Worm (Caenorhabditis elegans): ENCODE data around the gene mrpl-50.

The mrpl-50 gene

ce11 chrII:8923187-8923586 is 6.5 kb upstream of the mrpl-50 start:
- TF ChIP-seq hlh-11 (tag; optimal IDR thresholded peaks at IDR 0.05) (peak; percentile 16), Y75B8A.6 (GFP tag; IDR thresholded peaks at IDR 0.05) (no peak), fkh-10 (GFP tag; optimal IDR thresholded peaks at IDR 0.05) (no peak), nhr-48 (tag; optimal IDR thresholded peaks at IDR 0.05) (no peak), ceh-44 (GFP tag; IDR thresholded peaks at IDR 0.05) (no peak), spr-1 (tag; optimal IDR thresholded peaks at IDR 0.05) (no peak), mdl-1 (tag; optimal IDR thresholded peaks at IDR 0.05) (no peak), pqm-1 (tag; optimal IDR thresholded peaks at IDR 0.05) (peak; percentile 64), nhr-28 (tag; optimal IDR thresholded peaks at IDR 0.05) (peak; percentile 32), unc-39 (tag; optimal IDR thresholded peaks at IDR 0.05) (no peak), nhr-6 (tag; optimal IDR thresholded peaks at IDR 0.05) (no peak), lin-13 (GFP tag; optimal IDR thresholded peaks at IDR 0.05) (no peak), dmd-9 (GFP tag; IDR thresholded peaks at IDR 0.05) (no peak), daf-16 (GFP tag; optimal IDR thresholded peaks at IDR 0.05) (no peak), daf-16 (tag; optimal IDR thresholded peaks at IDR 0.05) (peak; percentile 76), ama-1 (optimal IDR thresholded peaks at IDR 0.05) (no peak), mxl-3 (GFP tag; optimal IDR thresholded peaks at IDR 0.05) (no peak), dmd-6 (GFP tag; IDR thresholded peaks at IDR 0.05) (peak; percentile 46; the same call in 1 of the 2 replicates), duxl-1 (tag; optimal IDR thresholded peaks at IDR 0.05; ENCODE audit: poor library complexity) (no peak), zip-2 (tag; optimal IDR thresholded peaks at IDR 0.05) (no peak), aly-2 (tag; optimal IDR thresholded peaks at IDR 0.05) (no peak), lin-38 (GFP tag; IDR thresholded peaks at IDR 0.05) (no peak), attf-4 (tag; optimal IDR thresholded peaks at IDR 0.05) (no peak), spr-3 (GFP tag; optimal IDR thresholded peaks at IDR 0.05) (no peak), sdz-12 (GFP tag; optimal IDR thresholded peaks at IDR 0.05) (no peak)

- TF ChIP-seq T20F7.1 (GFP tag; optimal IDR thresholded peaks at IDR 0.05) (no peak), nhr-11 (tag; optimal IDR thresholded peaks at IDR 0.05) (no peak), daf-8 (GFP tag; IDR thresholded peaks at IDR 0.05) (no peak), dmd-9 (GFP tag; IDR thresholded peaks at IDR 0.05) (no peak), nhr-111 (GFP tag; optimal IDR thresholded peaks at IDR 0.05) (no peak), lin-38 (GFP tag; IDR thresholded peaks at IDR 0.05) (no peak), dve-1 (tag; optimal IDR thresholded peaks at IDR 0.05; ENCODE audit: insufficient read depth) (peak; percentile 37), mdl-1 (tag; optimal IDR thresholded peaks at IDR 0.05) (no peak), nhr-28 (tag; optimal IDR thresholded peaks at IDR 0.05) (peak; percentile 63), aha-1 (tag) (peak; percentile 19), pqm-1 (tag; optimal IDR thresholded peaks at IDR 0.05) (no peak), spr-1 (tag; optimal IDR thresholded peaks at IDR 0.05) (no peak), ceh-28 (tag; optimal IDR thresholded peaks at IDR 0.05) (no peak), ztf-11 (tag; optimal IDR thresholded peaks at IDR 0.05) (no peak), nhr-25 (tag; optimal IDR thresholded peaks at IDR 0.05; ENCODE audit: borderline replicate concordance, insufficient read depth) (no peak)
Measured at ce11 chrII:8926451-8926850, 3.2 kb upstream of the mrpl-50 start, which contains the start of gene B0457.2. TSS of gene B0457.2 (minus strand) at chrII:8926551.

ce11 chrII:8927253-8927791 is 2.3 kb upstream of the mrpl-50 start, which contains the start of gene cct-2:
TSS of gene cct-2 (plus strand) at chrII:8927741.
- TF ChIP-seq nhr-42 (GFP tag; IDR thresholded peaks at IDR 0.05) (no peak), jun-1 (tag; optimal IDR thresholded peaks at IDR 0.05) (no peak), nhr-10 (tag; optimal IDR thresholded peaks at IDR 0.05) (no peak), zfp-2 (tag; optimal IDR thresholded peaks at IDR 0.05) (no peak), ama-1 (optimal IDR thresholded peaks at IDR 0.05) (peak; percentile 10), mxl-3 (GFP tag; optimal IDR thresholded peaks at IDR 0.05) (no peak), nhr-11 (tag; optimal IDR thresholded peaks at IDR 0.05) (no peak), mdl-1 (tag; optimal IDR thresholded peaks at IDR 0.05) (no peak), ZK546.5 (tag; optimal IDR thresholded peaks at IDR 0.05) (no peak), vab-7 (GFP tag; IDR thresholded peaks at IDR 0.05) (no peak), daf-8 (GFP tag; IDR thresholded peaks at IDR 0.05) (no peak), nhr-41 (GFP tag; IDR thresholded peaks at IDR 0.05) (no peak), spr-1 (tag; optimal IDR thresholded peaks at IDR 0.05) (no peak), lin-38 (GFP tag; IDR thresholded peaks at IDR 0.05) (peak; percentile 89), lin-1 (GFP tag; IDR thresholded peaks at IDR 0.05) (no peak), lin-13 (GFP tag; optimal IDR thresholded peaks at IDR 0.05) (no peak), Y48G9A.11 (GFP tag; IDR thresholded peaks at IDR 0.05) (no peak), F37D6.2 (tag; optimal IDR thresholded peaks at IDR 0.05) (no peak), hmg-1.1 (GFP tag; IDR thresholded peaks at IDR 0.05) (peak; percentile 51; the same call in 1 of the 2 replicates), spr-3 (GFP tag; optimal IDR thresholded peaks at IDR 0.05) (no peak), ceh-32 (tag; optimal IDR thresholded peaks at IDR 0.05; ENCODE audit: poor library complexity) (no peak), hlh-11 (tag; optimal IDR thresholded peaks at IDR 0.05) (no peak), mdt-29 (GFP tag; IDR thresholded peaks at IDR 0.05) (no peak), nhr-48 (tag; optimal IDR thresholded peaks at IDR 0.05) (no peak), unc-130 (GFP tag; optimal IDR thresholded peaks at IDR 0.05) (no peak)

All from whole organism, L4 larva.